Fruit fly (Drosophila melanogaster) whole organism: Measurements from ENCODE around the gene Dph3.

Source experiments
- CG8478 ChIP-seq: fragments of >200 bp; optimal IDR thresholded peaks from 2 replicates; lab custom pipeline; 2018; ENCODE audit warnings: inconsistent platforms
- Dll ChIP-seq: fragments of >200 bp; optimal IDR thresholded peaks from 2 replicates; lab custom pipeline; 2017
- EcR ChIP-seq, 2 experiments: fragments of >200 bp; optimal IDR thresholded peaks; 2 replicates each; lab custom pipeline; 2017; ENCODE audit warnings: missing biosample characterization in 2 of 2, missing genetic modification characterization in 2 of 2, missing genetic modification reagents in 2 of 2
- pan ChIP-seq: fragments of >200 bp; optimal IDR thresholded peaks from 2 replicates; lab custom pipeline; 2017
- psq ChIP-seq: fragments of >200 bp; optimal IDR thresholded peaks from 2 replicates; lab custom pipeline; 2017
- usp ChIP-seq: fragments of >200 bp; optimal IDR thresholded peaks from 2 replicates; lab custom pipeline; 2017; ENCODE audit warnings: missing biosample characterization, missing genetic modification characterization, mixed read lengths

The Dph3 gene

dm6 chr3R:11211291-11212061 lies 20.2 kb upstream of the Dph3 start:
- TF ChIP-seq CG8478 (no peak), usp (no peak), pan (lab: Kevin White, UChicago) (no peak), psq (lab: Kevin White, UChicago) (no peak), Dll (lab: Kevin White, UChicago) (no peak), EcR (GFP tag; optimal IDR thresholded peaks at IDR 0.05; lab: Kevin White, UChicago) (no peak)

DNA sequence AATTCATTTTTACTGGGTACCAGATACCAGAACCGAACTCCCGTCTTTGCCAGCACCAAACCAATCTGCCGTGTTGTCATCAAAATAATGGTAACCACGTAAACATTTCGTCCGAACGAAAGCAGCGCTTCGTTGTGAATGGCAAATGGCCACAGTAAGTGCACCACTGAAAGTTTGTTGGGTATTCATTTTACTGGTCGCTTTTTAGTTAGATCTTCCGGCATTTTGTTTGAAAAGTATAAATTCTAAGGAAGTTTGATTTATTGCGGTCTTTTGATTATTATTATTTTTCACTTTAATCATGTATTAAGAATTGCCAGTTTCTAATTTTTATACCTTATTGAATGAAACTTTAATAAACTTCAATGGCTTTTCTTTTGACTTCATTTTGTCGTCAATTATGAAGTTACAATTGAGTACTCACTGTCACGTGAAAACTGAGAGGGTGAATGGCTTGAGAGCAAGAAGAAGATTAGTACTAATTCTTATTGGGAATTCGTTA lies 17.2 kb upstream of the Dph3 start, which contains the start of gene ZnT86D:
ZnT86D (minus strand) TSS at position 91 of the 502 bp plus-strand sequence.
- no peak for TF ChIP-seq usp
- TF ChIP-seq pan (lab: Kevin White, UChicago) = no peak
- no peak for TF ChIP-seq CG8478
- TF ChIP-seq EcR (GFP tag; optimal IDR thresholded peaks at IDR 0.05; lab: Kevin White, UChicago) = no peak
- TF ChIP-seq Dll (lab: Kevin White, UChicago) = no peak
- no peak for TF ChIP-seq psq (lab: Kevin White, UChicago)

dm6 chr3R:11216156-11216630 lies 15.5 kb upstream of the Dph3 start, which contains the start of the genes RpS25 and CG4820:
Gene RpS25 (minus strand): TSS chr3R:11216287.
Gene CG4820 (plus strand): TSS chr3R:11216535.
- TF ChIP-seq CG8478 (no peak), usp (no peak), EcR (GFP tag; optimal IDR thresholded peaks at IDR 0.05; lab: Kevin White, UChicago) (no peak), psq (lab: Kevin White, UChicago) (no peak), Dll (lab: Kevin White, UChicago) (no peak), pan (lab: Kevin White, UChicago) (no peak)

dm6 chr3R:11219883-11220282 lies 11.8 kb upstream of the Dph3 start, which contains the start of gene CG6689:
Gene CG6689 (minus strand): TSS chr3R:11220064.
- no peak for TF ChIP-seq psq (lab: Kevin White, UChicago)
- TF ChIP-seq Dll (lab: Kevin White, UChicago) = no peak
- TF ChIP-seq EcR (GFP tag; optimal IDR thresholded peaks at IDR 0.05; lab: Kevin White, UChicago) = no peak
- TF ChIP-seq pan (lab: Kevin White, UChicago) = no peak
- TF ChIP-seq CG8478 = no peak
- no peak for TF ChIP-seq usp

- TF ChIP-seq Dll (lab: Kevin White, UChicago) = no peak
- TF ChIP-seq psq (lab: Kevin White, UChicago) = no peak
- TF ChIP-seq EcR (GFP tag; optimal IDR thresholded peaks at IDR 0.05; lab: Kevin White, UChicago) = no peak
- TF ChIP-seq pan (lab: Kevin White, UChicago) = no peak
- no peak for TF ChIP-seq usp
- no peak for TF ChIP-seq CG8478
Observed at dm6 chr3R:11221437-11222230, 10.1 kb upstream of the Dph3 start, which contains the start of the genes CG6693 and RpL3. Gene CG6693 (minus strand): TSS chr3R:11221639. Gene RpL3 (plus strand): TSS chr3R:11221894.

DNA sequence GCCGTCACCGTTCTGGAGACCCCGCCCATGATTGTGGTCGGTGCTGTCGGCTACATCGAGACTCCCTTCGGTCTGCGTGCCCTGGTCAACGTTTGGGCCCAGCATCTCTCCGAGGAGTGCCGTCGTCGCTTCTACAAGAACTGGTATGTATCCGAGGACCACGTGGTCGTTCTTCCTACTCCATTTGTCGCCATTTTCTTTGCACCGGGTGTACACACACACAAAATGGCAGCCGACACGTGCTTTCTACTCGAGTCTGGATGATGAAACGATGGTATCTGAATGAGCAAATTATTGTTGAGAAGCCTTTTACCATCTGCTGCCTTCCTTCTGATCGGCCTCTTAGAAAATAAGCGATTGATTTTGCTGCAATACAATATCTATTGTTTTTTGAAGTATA lies 9.1 kb upstream of the Dph3 start:
- no peak for TF ChIP-seq psq (lab: Kevin White, UChicago)
- no peak for TF ChIP-seq usp
- no peak for TF ChIP-seq CG8478
- no peak for TF ChIP-seq pan (lab: Kevin White, UChicago)
- TF ChIP-seq Dll (lab: Kevin White, UChicago) = no peak
- TF ChIP-seq EcR (GFP tag; optimal IDR thresholded peaks at IDR 0.05; lab: Kevin White, UChicago) = no peak

DNA sequence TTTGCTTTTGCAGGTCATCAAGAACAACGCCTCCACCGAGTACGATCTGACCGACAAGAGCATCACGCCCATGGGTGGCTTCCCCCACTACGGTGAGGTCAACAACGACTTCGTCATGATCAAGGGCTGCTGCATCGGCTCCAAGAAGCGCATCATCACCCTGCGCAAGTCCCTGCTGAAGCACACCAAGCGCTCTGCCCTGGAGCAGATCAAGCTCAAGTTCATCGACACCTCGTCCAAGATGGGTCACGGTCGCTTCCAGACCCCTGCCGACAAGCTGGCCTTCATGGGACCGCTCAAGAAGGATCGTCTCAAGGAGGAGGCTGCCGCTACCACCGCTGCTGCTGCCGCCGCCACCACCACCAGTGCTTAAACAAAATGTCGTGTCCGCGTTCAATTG lies 7.2 kb upstream of the Dph3 start:
- TF ChIP-seq psq (lab: Kevin White, UChicago) (no peak), Dll (lab: Kevin White, UChicago) (no peak), EcR (GFP tag; optimal IDR thresholded peaks at IDR 0.05; lab: Kevin White, UChicago) (no peak), CG8478 (no peak), usp (no peak), pan (lab: Kevin White, UChicago) (no peak)

dm6 chr3R:11225220-11225619 lies 6.5 kb upstream of the Dph3 start, which contains the start of gene scpr-C:
Gene scpr-C (plus strand): TSS chr3R:11225520.
- TF ChIP-seq psq (lab: Kevin White, UChicago) (no peak), pan (lab: Kevin White, UChicago) (no peak), Dll (lab: Kevin White, UChicago) (no peak)

DNA sequence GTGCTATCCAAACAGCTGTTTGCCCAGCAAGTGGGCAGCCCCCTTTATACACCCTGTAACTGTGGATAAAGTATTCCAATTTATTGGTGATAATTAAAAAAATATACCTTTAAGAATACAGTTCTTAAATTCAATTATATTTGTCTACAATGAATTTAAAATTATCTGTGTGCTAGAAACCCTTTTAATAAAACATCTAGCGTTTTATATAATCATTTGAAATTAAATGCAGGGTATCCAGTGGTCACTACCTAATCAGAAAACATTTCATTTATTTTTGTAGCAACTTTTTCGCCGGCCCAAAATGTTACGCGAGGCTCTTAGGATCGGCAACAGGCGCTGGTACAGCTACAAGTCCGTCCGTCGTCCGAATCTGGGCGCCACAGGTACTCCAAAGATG lies 5.2 kb upstream of the Dph3 start, which contains the start of gene CG17726:
CG17726 (plus strand) TSS at position 267 of the 400 bp plus-strand sequence.
- TF ChIP-seq CG8478 = no peak
- no peak for TF ChIP-seq usp
- no peak for TF ChIP-seq EcR (GFP tag; optimal IDR thresholded peaks at IDR 0.05; lab: Kevin White, UChicago)
- no peak for TF ChIP-seq Dll (lab: Kevin White, UChicago)
- no peak for TF ChIP-seq psq (lab: Kevin White, UChicago)
- peak; percentile 95 for TF ChIP-seq pan (lab: Kevin White, UChicago)

- TF ChIP-seq pan (lab: Kevin White, UChicago) = no peak
- TF ChIP-seq Dll (lab: Kevin White, UChicago) = no peak
- TF ChIP-seq CG8478 = no peak
- no peak for TF ChIP-seq usp
- TF ChIP-seq EcR (GFP tag; optimal IDR thresholded peaks at IDR 0.05; lab: Kevin White, UChicago) = no peak
- no peak for TF ChIP-seq psq (lab: Kevin White, UChicago)
Observed at dm6 chr3R:11230392-11230791, 1.3 kb upstream of the Dph3 start, which contains the start of gene GCC88. Gene GCC88 (minus strand): TSS chr3R:11230600.

dm6 chr3R:11231037-11231436 lies 675 bp upstream of the Dph3 start:
- no peak for TF ChIP-seq Dll (lab: Kevin White, UChicago)
- TF ChIP-seq psq (lab: Kevin White, UChicago) = no peak
- TF ChIP-seq EcR (GFP tag; optimal IDR thresholded peaks at IDR 0.05; lab: Kevin White, UChicago) = no peak
- TF ChIP-seq usp = no peak
- no peak for TF ChIP-seq CG8478
- TF ChIP-seq pan (lab: Kevin White, UChicago) = no peak
